Worm (Caenorhabditis elegans) whole organism, L1 larva: Measurements from ENCODE around the gene npr-31.
A peak's percentile ranks its signal among the peaks of the same experiment; 100 is the strongest.

Experiments
- C34B4.2 ChIP-seq: sonication (generic microtip); optimal IDR thresholded peaks from 2 replicates; lab custom pipeline; 2017; ENCODE audit warnings: mild to moderate bottlenecking, missing genetic modification characterization, missing compliant biosample characterization
- F16B12.6 ChIP-seq: fragments of 150-350 bp; optimal IDR thresholded peaks from 2 replicates; lab custom pipeline; 2014; ENCODE audit warnings: missing biosample characterization, missing genetic modification characterization
- aha-1 ChIP-seq: fragments of 150-350 bp; optimal IDR thresholded peaks from 2 replicates; lab custom pipeline; 2014; ENCODE audit warnings: missing biosample characterization, missing genetic modification characterization
- alr-1 ChIP-seq: fragments of 200-800 bp; sonication (Bioruptor generic); optimal IDR thresholded peaks from 2 replicates; lab custom pipeline; 2018; ENCODE audit warnings: borderline replicate concordance, mild to moderate bottlenecking, missing genetic modification characterization, missing compliant biosample characterization
- ama-1 ChIP-seq: fragments of 150-350 bp; optimal IDR thresholded peaks from 2 replicates; lab custom pipeline; 2014
- blmp-1 ChIP-seq: fragments of 150-350 bp; optimal IDR thresholded peaks from 2 replicates; lab custom pipeline; 2014; ENCODE audit warnings: missing biosample characterization, missing genetic modification characterization
- ceh-8 ChIP-seq: fragments of 200-800 bp; sonication (Bioruptor generic); optimal IDR thresholded peaks from 2 replicates; lab custom pipeline; 2018; ENCODE audit warnings: mild to moderate bottlenecking, missing genetic modification characterization, moderate library complexity, missing compliant biosample characterization
- ceh-90 ChIP-seq: sonication (generic microtip); optimal IDR thresholded peaks from 2 replicates; lab custom pipeline; 2016; ENCODE audit warnings: missing genetic modification characterization, missing compliant biosample characterization
- dpl-1 ChIP-seq, 3 experiments: fragments of 150-350 bp in 2 of 3; sonication (generic microtip) in 1 of 3; optimal IDR thresholded peaks; 2 replicates each; lab custom pipeline; 2014 to 2017; ENCODE audit warnings: missing biosample characterization in 3 of 3, missing genetic modification characterization in 3 of 3, missing genetic modification reagents in 3 of 3
- dsc-1 ChIP-seq: sonication (generic microtip); optimal IDR thresholded peaks from 2 replicates; lab custom pipeline; 2016; ENCODE audit warnings: mild to moderate bottlenecking, missing genetic modification characterization, missing compliant biosample characterization
- efl-1 ChIP-seq, 4 experiments: fragments of 150-350 bp; optimal IDR thresholded peaks in 3 of 4; peaks in 1 of 4; 1 replicate in 1 of 4; 2 replicates in 3 of 4; lab custom pipeline; 2014; ENCODE audit warnings: missing biosample characterization in 2 of 4, missing genetic modification characterization in 2 of 4, missing genetic modification reagents in 2 of 4
- efl-3 ChIP-seq: fragments of 200-800 bp; sonication (Bioruptor generic); optimal IDR thresholded peaks from 2 replicates; lab custom pipeline; 2018; ENCODE audit warnings: mild to moderate bottlenecking, missing genetic modification characterization, missing compliant biosample characterization
- egl-27 ChIP-seq, 2 experiments: fragments of 150-350 bp in 1 of 2; sonication (generic microtip); optimal IDR thresholded peaks; 3 replicates each; lab custom pipeline; 2017 to 2018; ENCODE audit warnings: missing biosample characterization in 2 of 2, missing genetic modification characterization in 2 of 2, missing genetic modification reagents in 2 of 2
- elt-2 ChIP-seq: sonication (generic microtip); optimal IDR thresholded peaks from 2 replicates; lab custom pipeline; 2016; ENCODE audit warnings: missing genetic modification characterization, mild to moderate bottlenecking, inconsistent platforms, missing compliant biosample characterization, missing genetic modification reagents
- elt-3 ChIP-seq, 6 experiments: fragments of 150-350 bp in 1 of 6; sonication (generic microtip); optimal IDR thresholded peaks; 2 replicates each; lab custom pipeline; 2017 to 2018; ENCODE audit warnings: missing biosample characterization in 6 of 6, missing genetic modification characterization in 6 of 6, inconsistent platforms in 1 of 6
- ets-5 ChIP-seq: fragments of 200-800 bp; sonication (Bioruptor generic); IDR thresholded peaks from 2 replicates; pipeline ENCODE4 v1.3.6; 2022; ENCODE audit warnings: missing genetic modification characterization, missing compliant biosample characterization
- fkh-4 ChIP-seq: sonication (generic microtip); optimal IDR thresholded peaks from 2 replicates; lab custom pipeline; 2016; ENCODE audit warnings: missing compliant biosample characterization, missing genetic modification characterization, borderline replicate concordance
- fos-1 ChIP-seq: fragments of 150-350 bp; optimal IDR thresholded peaks from 2 replicates; lab custom pipeline; 2014; ENCODE audit warnings: missing biosample characterization, missing genetic modification characterization
- hlh-4 ChIP-seq: sonication (generic microtip); optimal IDR thresholded peaks from 2 replicates; lab custom pipeline; 2016; ENCODE audit warnings: mild to moderate bottlenecking, missing genetic modification characterization, missing compliant biosample characterization
- jun-1 ChIP-seq: fragments of 150-350 bp; optimal IDR thresholded peaks from 2 replicates; lab custom pipeline; 2014; ENCODE audit warnings: missing biosample characterization, missing genetic modification reagents, missing genetic modification characterization
- lin-13 ChIP-seq: fragments of 150-350 bp; optimal IDR thresholded peaks from 2 replicates; lab custom pipeline; 2014; ENCODE audit warnings: missing biosample characterization, missing genetic modification reagents, missing genetic modification characterization
- lin-15B ChIP-seq: fragments of 150-350 bp; sonication (generic microtip); optimal IDR thresholded peaks from 3 replicates; lab custom pipeline; 2014; ENCODE audit warnings: missing biosample characterization, missing genetic modification characterization
- lin-35 ChIP-seq, 2 experiments: fragments of 150-350 bp; optimal IDR thresholded peaks; 2 replicates each; lab custom pipeline; 2014; ENCODE audit warnings: missing biosample characterization in 2 of 2, missing genetic modification characterization in 2 of 2, missing genetic modification reagents in 2 of 2
- lsy-2 ChIP-seq, 2 experiments: fragments of 150-350 bp; optimal IDR thresholded peaks; 2 replicates each; lab custom pipeline; 2014; ENCODE audit warnings: missing biosample characterization in 2 of 2, missing genetic modification characterization in 2 of 2
- mab-9 ChIP-seq: fragments of 200-800 bp; sonication (Bioruptor generic); IDR thresholded peaks from 2 replicates; pipeline ENCODE4 v1.3.6; 2022; ENCODE audit warnings: missing genetic modification reagents, missing genetic modification characterization, missing compliant biosample characterization
- mdl-1 ChIP-seq, 2 experiments: fragments of 150-350 bp; optimal IDR thresholded peaks; 2 replicates each; lab custom pipeline; 2014 to 2017; ENCODE audit warnings: missing biosample characterization in 2 of 2, missing genetic modification characterization in 2 of 2, inconsistent platforms in 1 of 2
- mef-2 ChIP-seq: fragments of 150-350 bp; optimal IDR thresholded peaks from 2 replicates; lab custom pipeline; 2014; ENCODE audit warnings: missing biosample characterization, missing genetic modification characterization
- mep-1 ChIP-seq: fragments of 150-350 bp; optimal IDR thresholded peaks from 2 replicates; lab custom pipeline; 2014; ENCODE audit warnings: missing biosample characterization, missing genetic modification characterization
- nhr-11 ChIP-seq: fragments of 150-350 bp; optimal IDR thresholded peaks from 2 replicates; lab custom pipeline; 2014; ENCODE audit warnings: missing biosample characterization, missing genetic modification characterization
- nhr-12 ChIP-seq: sonication (generic microtip); optimal IDR thresholded peaks from 2 replicates; lab custom pipeline; 2017; ENCODE audit warnings: missing biosample characterization, missing genetic modification characterization
- nhr-237 ChIP-seq: fragments of 150-350 bp; optimal IDR thresholded peaks from 2 replicates; lab custom pipeline; 2014; ENCODE audit warnings: missing biosample characterization, missing genetic modification characterization
- nhr-28 ChIP-seq: fragments of 150-350 bp; optimal IDR thresholded peaks from 2 replicates; lab custom pipeline; 2014; ENCODE audit warnings: missing biosample characterization, missing genetic modification characterization
- nhr-47 ChIP-seq: sonication (generic microtip); optimal IDR thresholded peaks from 2 replicates; lab custom pipeline; 2016; ENCODE audit warnings: mild to moderate bottlenecking, missing genetic modification characterization, moderate library complexity, missing compliant biosample characterization
- nhr-71 ChIP-seq: sonication (generic microtip); optimal IDR thresholded peaks from 2 replicates; lab custom pipeline; 2016; ENCODE audit warnings: mild to moderate bottlenecking, missing genetic modification characterization, moderate library complexity, missing compliant biosample characterization
- nhr-76 ChIP-seq: sonication (generic microtip); optimal IDR thresholded peaks from 2 replicates; lab custom pipeline; 2017; ENCODE audit warnings: missing biosample characterization, missing genetic modification characterization
- nhr-77 ChIP-seq: fragments of 150-350 bp; optimal IDR thresholded peaks from 2 replicates; lab custom pipeline; 2014; ENCODE audit warnings: missing biosample characterization, missing genetic modification characterization
- nhr-84 ChIP-seq: sonication (generic microtip); optimal IDR thresholded peaks from 2 replicates; lab custom pipeline; 2017; ENCODE audit warnings: missing biosample characterization, missing genetic modification characterization
- nhr-85 ChIP-seq: sonication (generic microtip); peaks from one replicate; lab custom pipeline; 2016; ENCODE audit warnings: missing genetic modification characterization, inconsistent platforms, missing compliant biosample characterization
- nhr-90 ChIP-seq: sonication (generic microtip); optimal IDR thresholded peaks from 2 replicates; lab custom pipeline; 2016; ENCODE audit warnings: mild to moderate bottlenecking, missing genetic modification characterization, missing compliant biosample characterization; ENCODE audit not compliant: poor library complexity
- pag-3 ChIP-seq: sonication (generic microtip); optimal IDR thresholded peaks from 2 replicates; lab custom pipeline; 2017; ENCODE audit warnings: missing genetic modification characterization, mild to moderate bottlenecking, missing compliant biosample characterization, antibody characterized with exemption, borderline replicate concordance; ENCODE audit not compliant: insufficient read depth
- pax-3 ChIP-seq: fragments of 200-800 bp; sonication (Bioruptor generic); optimal IDR thresholded peaks from 2 replicates; lab custom pipeline; 2018; ENCODE audit warnings: mild to moderate bottlenecking, missing genetic modification characterization, moderate library complexity, missing compliant biosample characterization
- rnt-1 ChIP-seq: sonication (generic microtip); optimal IDR thresholded peaks from 2 replicates; lab custom pipeline; 2016; ENCODE audit warnings: mild to moderate bottlenecking, missing genetic modification characterization, moderate library complexity, missing compliant biosample characterization
- sup-37 ChIP-seq: fragments of 200-800 bp; sonication (Bioruptor generic); optimal IDR thresholded peaks from 2 replicates; lab custom pipeline; 2018; ENCODE audit warnings: mild to moderate bottlenecking, missing genetic modification characterization, missing compliant biosample characterization
- swsn-7 ChIP-seq: sonication (generic microtip); optimal IDR thresholded peaks from 2 replicates; lab custom pipeline; 2016; ENCODE audit warnings: missing genetic modification characterization, missing compliant biosample characterization
- tlp-1 ChIP-seq: fragments of 150-350 bp; optimal IDR thresholded peaks from 2 replicates; lab custom pipeline; 2014; ENCODE audit warnings: missing biosample characterization, missing genetic modification characterization
- unc-30 ChIP-seq: sonication (generic microtip); optimal IDR thresholded peaks from 2 replicates; lab custom pipeline; 2017; ENCODE audit warnings: missing biosample characterization, missing genetic modification characterization
- vab-15 ChIP-seq: sonication (generic microtip); optimal IDR thresholded peaks from 2 replicates; lab custom pipeline; 2017; ENCODE audit warnings: missing genotype, mild to moderate bottlenecking, missing genetic modification characterization, missing compliant biosample characterization
- zip-4 ChIP-seq: fragments of 200-800 bp; sonication (Bioruptor generic); optimal IDR thresholded peaks from 2 replicates; lab custom pipeline; 2018; ENCODE audit warnings: mild to moderate bottlenecking, missing genetic modification characterization, moderate library complexity, missing compliant biosample characterization
- ztf-11 ChIP-seq, 2 experiments: sonication (generic microtip); optimal IDR thresholded peaks; 2 replicates each; lab custom pipeline; 2016 to 2017; ENCODE audit warnings: missing genetic modification characterization in 2 of 2, missing biosample characterization in 1 of 2, missing compliant biosample characterization in 1 of 2
- ztf-4 ChIP-seq: fragments of 150-350 bp; optimal IDR thresholded peaks from 2 replicates; lab custom pipeline; 2014; ENCODE audit warnings: missing biosample characterization, missing genetic modification characterization

The npr-31 gene

DNA sequence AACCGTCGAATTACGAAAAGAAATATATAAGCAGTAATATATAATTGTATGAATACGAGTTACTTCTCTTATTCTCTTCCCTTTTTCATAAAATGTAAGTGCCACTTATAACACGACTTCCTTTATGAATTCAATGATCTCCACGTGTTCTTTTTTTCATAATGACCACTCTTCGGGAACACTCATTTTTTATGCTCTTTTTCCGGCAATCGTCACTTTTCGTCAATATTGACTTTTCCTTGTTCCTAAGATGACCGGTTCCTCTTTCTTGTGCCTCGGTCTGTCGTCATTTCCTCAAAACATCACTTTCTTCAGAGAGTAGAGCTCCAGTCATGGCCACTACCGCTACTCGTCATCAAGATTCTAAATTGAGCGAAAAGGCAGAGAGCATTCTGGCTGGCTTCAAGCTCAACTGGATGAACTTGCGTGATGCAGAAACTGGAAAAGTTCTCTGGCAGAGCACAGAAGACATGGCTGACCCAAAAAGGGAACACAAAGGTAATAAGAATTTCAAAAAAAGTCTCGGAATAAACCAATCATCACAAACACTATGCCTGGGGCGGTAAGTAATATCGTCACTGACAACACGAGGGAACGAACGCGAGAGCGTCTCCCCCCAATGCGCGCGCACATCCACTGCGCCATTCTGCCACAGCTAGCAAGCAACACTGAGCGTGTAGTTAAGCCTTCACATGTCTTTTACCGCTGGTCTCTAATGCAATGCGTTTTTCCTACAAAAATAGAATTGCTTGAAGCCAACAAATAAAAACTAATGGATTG is 39.3 kb downstream of the npr-31 start, which contains the start of gene pdl-1:
Gene pdl-1 (plus strand): TSS at position 309 of the 780 bp plus-strand sequence.
- TF ChIP-seq mab-9 (GFP tag; lab: Robert Waterston, UW) = no peak
- no peak for TF ChIP-seq hlh-4 (tag; lab: Kevin White, UChicago)
- TF ChIP-seq ets-5 (GFP tag; lab: Robert Waterston, UW) = no peak
- TF ChIP-seq dpl-1 (GFP tag; optimal IDR thresholded peaks at IDR 0.05; lab: Kevin White, UChicago) = peak in 2 of 3 experiments; percentile 34 to 43
- TF ChIP-seq lin-35 (GFP tag; optimal IDR thresholded peaks at IDR 0.05; lab: Kevin White, UChicago) = peak; percentile 63 to 77
- no peak for TF ChIP-seq efl-3
- no peak for TF ChIP-seq C34B4.2 (tag; lab: Kevin White, UChicago)
- no peak for TF ChIP-seq nhr-90 (tag; lab: Kevin White, UChicago)
- TF ChIP-seq alr-1 = no peak
- TF ChIP-seq nhr-11 (tag; lab: Kevin White, UChicago) = no peak
- no peak for TF ChIP-seq nhr-76
- TF ChIP-seq nhr-84 (tag; lab: Kevin White, UChicago) = no peak
- no peak for TF ChIP-seq mef-2 (tag; lab: Kevin White, UChicago)
- peak in 1 of 2 experiments; percentile 3 for TF ChIP-seq ztf-11 (tag; optimal IDR thresholded peaks at IDR 0.05; lab: Kevin White, UChicago)
- no peak for TF ChIP-seq lin-15B
- TF ChIP-seq efl-1 (optimal IDR thresholded peaks at IDR 0.05; lab: Kevin White, UChicago) = peak; percentile 44 to 60
- TF ChIP-seq efl-1 (GFP tag; optimal IDR thresholded peaks at IDR 0.05 in 1 of 2; lab: Kevin White, UChicago) = peak; percentile 35 to 96
- TF ChIP-seq blmp-1 (tag; lab: Kevin White, UChicago) = peak; percentile 27
- TF ChIP-seq pag-3 (tag; lab: Kevin White, UChicago) = no peak
- peak; percentile 79 for TF ChIP-seq rnt-1 (tag; lab: Kevin White, UChicago)
- TF ChIP-seq nhr-12 (tag; lab: Kevin White, UChicago) = no peak
- no peak for TF ChIP-seq unc-30 (tag; lab: Kevin White, UChicago)
- TF ChIP-seq sup-37 (GFP tag; lab: Kevin White, UChicago) = no peak
- no peak for TF ChIP-seq vab-15
- TF ChIP-seq nhr-237 (tag; lab: Kevin White, UChicago) = no peak
- TF ChIP-seq pax-3 (tag; lab: Kevin White, UChicago) = peak; percentile 69
- peak; percentile 72 for TF ChIP-seq dsc-1 (tag; lab: Kevin White, UChicago)
- TF ChIP-seq mdl-1 (tag; optimal IDR thresholded peaks at IDR 0.05; lab: Kevin White, UChicago) = peak in 1 of 2 experiments; percentile 79
- peak; percentile 78 for TF ChIP-seq nhr-47 (tag; lab: Kevin White, UChicago)
- TF ChIP-seq F16B12.6 (tag; lab: Kevin White, UChicago) = peak; percentile 32
- TF ChIP-seq ceh-90 (tag; lab: Kevin White, UChicago) = no peak
- no peak for TF ChIP-seq ceh-8
- no peak for TF ChIP-seq nhr-28 (tag; lab: Kevin White, UChicago)
- TF ChIP-seq fos-1 (tag; lab: Kevin White, UChicago) = no peak
- no peak for TF ChIP-seq ama-1
- TF ChIP-seq nhr-77 (tag; lab: Kevin White, UChicago) = no peak
- TF ChIP-seq tlp-1 (tag; lab: Kevin White, UChicago) = no peak
- peak; percentile 62 for TF ChIP-seq swsn-7 (tag; lab: Kevin White, UChicago)
- no peak for TF ChIP-seq egl-27 (tag; optimal IDR thresholded peaks at IDR 0.05; lab: Kevin White, UChicago)
- TF ChIP-seq nhr-85 = peak; percentile 68
- TF ChIP-seq mep-1 (tag; lab: Kevin White, UChicago) = peak; percentile 77
- peak; percentile 27 for TF ChIP-seq lin-13 (GFP tag; lab: Kevin White, UChicago)
- TF ChIP-seq ztf-4 = peak; percentile 75
- no peak for TF ChIP-seq aha-1 (tag; lab: Kevin White, UChicago)
- TF ChIP-seq lsy-2 (tag; optimal IDR thresholded peaks at IDR 0.05; lab: Kevin White, UChicago) = peak; percentile 61 to 72
- no peak for TF ChIP-seq fkh-4 (tag; lab: Kevin White, UChicago)
- TF ChIP-seq nhr-71 (tag; lab: Kevin White, UChicago) = peak; percentile 73
- TF ChIP-seq elt-2 = peak; percentile 46
- TF ChIP-seq elt-3 (tag; optimal IDR thresholded peaks at IDR 0.05; lab: Kevin White, UChicago) = peak in 3 of 6 experiments; percentile 24 to 61 (median 58)
- TF ChIP-seq jun-1 (tag; lab: Kevin White, UChicago) = peak; percentile 37
- TF ChIP-seq zip-4 (GFP tag; lab: Kevin White, UChicago) = peak; percentile 17
